Worm (Caenorhabditis elegans) whole organism, L2 larva: Measurements from ENCODE around the gene fipr-8.

Source experiments
- C34F6.9 ChIP-seq: fragments of 150-350 bp; optimal IDR thresholded peaks from 2 replicates; lab custom pipeline; 2014; ENCODE audit warnings: missing biosample characterization, missing genetic modification characterization
- F13H6.1 ChIP-seq: sonication (generic microtip); optimal IDR thresholded peaks from 2 replicates; lab custom pipeline; 2016; ENCODE audit warnings: missing genetic modification characterization, missing compliant biosample characterization
- Y55F3AM.14 ChIP-seq: fragments of 200-800 bp; sonication (Bioruptor generic); optimal IDR thresholded peaks from 2 replicates; lab custom pipeline; 2018; ENCODE audit warnings: mild to moderate bottlenecking, missing genetic modification characterization, missing compliant biosample characterization
- aly-2 ChIP-seq: fragments of 150-350 bp; optimal IDR thresholded peaks from 2 replicates; lab custom pipeline; 2014; ENCODE audit warnings: missing biosample characterization, missing genetic modification characterization
- ama-1 ChIP-seq: fragments of 150-350 bp; optimal IDR thresholded peaks from 2 replicates; lab custom pipeline; 2018; ENCODE audit warnings: inconsistent platforms
- blmp-1 ChIP-seq: sonication (generic microtip); optimal IDR thresholded peaks from 2 replicates; lab custom pipeline; 2017; ENCODE audit warnings: missing genetic modification characterization, mild to moderate bottlenecking, missing compliant biosample characterization, antibody characterized with exemption, moderate library complexity; ENCODE audit not compliant: insufficient read depth
- ceh-82 ChIP-seq: fragments of 150-350 bp; optimal IDR thresholded peaks from 2 replicates; lab custom pipeline; 2014; ENCODE audit warnings: missing biosample characterization, missing genetic modification characterization
- dmd-4 ChIP-seq: sonication (generic microtip); optimal IDR thresholded peaks from 2 replicates; lab custom pipeline; 2017; ENCODE audit warnings: missing biosample characterization, missing genetic modification characterization
- elt-3 ChIP-seq: sonication (generic microtip); optimal IDR thresholded peaks from 2 replicates; lab custom pipeline; 2017; ENCODE audit warnings: missing biosample characterization, missing genetic modification characterization
- fos-1 ChIP-seq: fragments of 150-350 bp; optimal IDR thresholded peaks from 2 replicates; lab custom pipeline; 2014; ENCODE audit warnings: missing biosample characterization, missing genetic modification characterization
- gmeb-1 ChIP-seq: fragments of 150-350 bp; optimal IDR thresholded peaks from 2 replicates; lab custom pipeline; 2014; ENCODE audit warnings: missing biosample characterization, missing genetic modification characterization
- lin-11 ChIP-seq: fragments of 150-350 bp; sonication (generic microtip); optimal IDR thresholded peaks from 2 replicates; lab custom pipeline; 2014; ENCODE audit warnings: missing biosample characterization, missing genetic modification characterization, inconsistent platforms, mixed read lengths
- lin-13 ChIP-seq: fragments of 150-350 bp; optimal IDR thresholded peaks from 2 replicates; lab custom pipeline; 2014; ENCODE audit warnings: missing biosample characterization, missing genetic modification reagents, missing genetic modification characterization
- lin-39 ChIP-seq: fragments of 150-350 bp; optimal IDR thresholded peaks from 2 replicates; lab custom pipeline; 2014; ENCODE audit warnings: missing biosample characterization, missing genetic modification reagents, missing genetic modification characterization
- lsy-2 ChIP-seq, 2 experiments: fragments of 150-350 bp in 1 of 2; sonication (generic microtip) in 1 of 2; optimal IDR thresholded peaks; 2 replicates each; lab custom pipeline; 2014 to 2017; ENCODE audit warnings: missing biosample characterization in 2 of 2, missing genetic modification characterization in 2 of 2
- mab-5 ChIP-seq: fragments of 150-350 bp; optimal IDR thresholded peaks from 2 replicates; lab custom pipeline; 2014; ENCODE audit warnings: missing biosample characterization, missing genetic modification characterization
- mbf-1 ChIP-seq: sonication (generic microtip); optimal IDR thresholded peaks from 2 replicates; lab custom pipeline; 2017; ENCODE audit warnings: missing biosample characterization, missing genetic modification characterization
- nhr-11 ChIP-seq: fragments of 150-350 bp; optimal IDR thresholded peaks from 2 replicates; lab custom pipeline; 2014; ENCODE audit warnings: missing biosample characterization, missing genetic modification characterization
- nhr-12 ChIP-seq: fragments of 150-350 bp; optimal IDR thresholded peaks from 2 replicates; lab custom pipeline; 2014; ENCODE audit warnings: missing biosample characterization, missing genetic modification characterization
- nhr-129 ChIP-seq: fragments of 150-350 bp; optimal IDR thresholded peaks from 2 replicates; lab custom pipeline; 2014; ENCODE audit warnings: missing biosample characterization, missing genetic modification characterization
- nhr-21 ChIP-seq: fragments of 150-350 bp; optimal IDR thresholded peaks from 2 replicates; lab custom pipeline; 2014; ENCODE audit warnings: missing biosample characterization, missing genetic modification characterization
- nhr-23 ChIP-seq: fragments of 150-350 bp; optimal IDR thresholded peaks from 2 replicates; lab custom pipeline; 2014; ENCODE audit warnings: missing biosample characterization, missing genetic modification reagents, missing genetic modification characterization
- nhr-237 ChIP-seq: fragments of 150-350 bp; optimal IDR thresholded peaks from 2 replicates; lab custom pipeline; 2014; ENCODE audit warnings: missing biosample characterization, missing genetic modification characterization
- nhr-25 ChIP-seq: fragments of 150-350 bp; sonication (generic microtip); optimal IDR thresholded peaks from 3 replicates; lab custom pipeline; 2014; ENCODE audit warnings: missing biosample characterization, missing genetic modification characterization
- nhr-6 ChIP-seq: fragments of 150-350 bp; optimal IDR thresholded peaks from 2 replicates; lab custom pipeline; 2014; ENCODE audit warnings: missing biosample characterization, missing genetic modification characterization
- nhr-77 ChIP-seq: fragments of 150-350 bp; optimal IDR thresholded peaks from 2 replicates; lab custom pipeline; 2014; ENCODE audit warnings: missing biosample characterization, missing genetic modification characterization
- peb-1 ChIP-seq: fragments of 150-350 bp; optimal IDR thresholded peaks from 2 replicates; lab custom pipeline; 2014; ENCODE audit warnings: missing biosample characterization, missing genetic modification characterization
- sem-4 ChIP-seq: fragments of 150-350 bp; optimal IDR thresholded peaks from 2 replicates; lab custom pipeline; 2014; ENCODE audit warnings: missing biosample characterization, missing genetic modification reagents, missing genetic modification characterization
- sma-3 ChIP-seq: sonication (generic microtip); optimal IDR thresholded peaks from 2 replicates; lab custom pipeline; 2016; ENCODE audit warnings: missing genetic modification reagents, missing genetic modification characterization, missing compliant biosample characterization
- sma-9 ChIP-seq, 2 experiments: fragments of 150-350 bp in 1 of 2; sonication (generic microtip) in 1 of 2; optimal IDR thresholded peaks; 2 replicates each; lab custom pipeline; 2014 to 2016; ENCODE audit warnings: missing genetic modification characterization in 2 of 2, mild to moderate bottlenecking in 1 of 2, missing biosample characterization in 1 of 2, missing compliant biosample characterization in 1 of 2, missing genetic modification reagents in 1 of 2, moderate library complexity in 1 of 2
- snpc-4 ChIP-seq: fragments of 150-350 bp; optimal IDR thresholded peaks from 2 replicates; lab custom pipeline; 2014; ENCODE audit warnings: missing biosample characterization, missing genetic modification characterization
- unc-39 ChIP-seq: fragments of 150-350 bp; optimal IDR thresholded peaks from 2 replicates; lab custom pipeline; 2014; ENCODE audit warnings: missing biosample characterization, missing genetic modification characterization
- unc-55 ChIP-seq: fragments of 150-350 bp; sonication (generic microtip); optimal IDR thresholded peaks from 3 replicates; lab custom pipeline; 2014; ENCODE audit warnings: missing biosample characterization, missing genetic modification reagents, missing genetic modification characterization
- unc-62 ChIP-seq: fragments of 150-350 bp; optimal IDR thresholded peaks from 2 replicates; lab custom pipeline; 2014; ENCODE audit warnings: missing biosample characterization, missing genetic modification reagents, missing genetic modification characterization
- zag-1 ChIP-seq: fragments of 150-350 bp; optimal IDR thresholded peaks from 2 replicates; lab custom pipeline; 2014; ENCODE audit warnings: missing biosample characterization, missing genetic modification characterization
- ztf-1 ChIP-seq: fragments of 200-800 bp; sonication (Bioruptor generic); conservative IDR thresholded peaks from 2 replicates; pipeline ENCODE4 v1.3.6; 2022; ENCODE audit warnings: missing genetic modification characterization, missing compliant biosample characterization
- ztf-11 ChIP-seq: sonication (generic microtip); optimal IDR thresholded peaks from 2 replicates; lab custom pipeline; 2017; ENCODE audit warnings: missing biosample characterization, missing genetic modification characterization

The fipr-8 gene

ce11 chrV:10260460-10260859 lies 20.7 kb upstream of the fipr-8 start, which contains the start of gene sri-18:
sri-18 (minus strand) TSS chrV:10260560.
- TF ChIP-seq ztf-11 (no peak), snpc-4 (tag; lab: Kevin White, UChicago) (no peak), gmeb-1 (tag; lab: Kevin White, UChicago) (no peak), nhr-129 (tag; lab: Kevin White, UChicago) (no peak), F13H6.1 (tag; lab: Kevin White, UChicago) (no peak), nhr-25 (tag; lab: Kevin White, UChicago) (no peak), lsy-2 (tag; optimal IDR thresholded peaks at IDR 0.05; lab: Kevin White, UChicago) (no peak), nhr-23 (no peak), mab-5 (tag; lab: Kevin White, UChicago) (no peak), nhr-77 (no peak), unc-39 (tag; lab: Kevin White, UChicago) (no peak), Y55F3AM.14 (GFP tag; lab: Kevin White, UChicago) (no peak), sma-9 (GFP tag; optimal IDR thresholded peaks at IDR 0.05; lab: Kevin White, UChicago) (no peak), sma-9 (tag; optimal IDR thresholded peaks at IDR 0.05; lab: Kevin White, UChicago) (no peak), nhr-11 (tag; lab: Kevin White, UChicago) (no peak), blmp-1 (tag; lab: Kevin White, UChicago) (no peak)

ce11 chrV:10256050-10256449 lies 16.3 kb upstream of the fipr-8 start, which contains the start of gene nhr-232:
nhr-232 (plus strand) TSS chrV:10256170.
- peak; percentile 80 for TF ChIP-seq fos-1 (tag; lab: Kevin White, UChicago)
- peak; percentile 5 for TF ChIP-seq F13H6.1 (tag; lab: Kevin White, UChicago)
- peak; percentile 55 for TF ChIP-seq sma-9 (GFP tag; optimal IDR thresholded peaks at IDR 0.05; lab: Kevin White, UChicago)
- TF ChIP-seq sma-9 (tag; optimal IDR thresholded peaks at IDR 0.05; lab: Kevin White, UChicago): no peak
- TF ChIP-seq ztf-11: no peak
- no peak for TF ChIP-seq ztf-1 (GFP tag; lab: Robert Waterston, UW)
- TF ChIP-seq, all 48 proteins: peak for 3

ce11 chrV:10255005-10255472 lies 15.3 kb upstream of the fipr-8 start, which contains the start of gene rop-1:
rop-1 (minus strand) TSS chrV:10255055.
- TF ChIP-seq nhr-129 (tag; lab: Kevin White, UChicago) (peak; percentile 88), blmp-1 (tag; lab: Kevin White, UChicago) (peak; percentile 53), F13H6.1 (tag; lab: Kevin White, UChicago) (no peak), gmeb-1 (tag; lab: Kevin White, UChicago) (peak; percentile 2), aly-2 (tag; lab: Kevin White, UChicago) (no peak), lsy-2 (tag; optimal IDR thresholded peaks at IDR 0.05; lab: Kevin White, UChicago) (peak in 1 of 2 experiments; percentile 15), lin-13 (GFP tag; lab: Kevin White, UChicago) (no peak), C34F6.9 (tag; lab: Kevin White, UChicago) (peak; percentile 60), unc-55 (GFP tag; lab: Kevin White, UChicago) (peak; percentile 75), ama-1 (lab: Kevin White, UChicago) (peak; percentile 19), fos-1 (tag; lab: Kevin White, UChicago) (peak; percentile 48)
- TF ChIP-seq, all 48 proteins: peak for 8

- TF ChIP-seq ceh-82 (tag; lab: Kevin White, UChicago): no peak
- no peak for TF ChIP-seq unc-62 (GFP tag; lab: Kevin White, UChicago)
- TF ChIP-seq sma-9 (GFP tag; optimal IDR thresholded peaks at IDR 0.05; lab: Kevin White, UChicago): no peak
- no peak for TF ChIP-seq sma-9 (tag; optimal IDR thresholded peaks at IDR 0.05; lab: Kevin White, UChicago)
- no peak for TF ChIP-seq ztf-1 (GFP tag; lab: Robert Waterston, UW)
- TF ChIP-seq nhr-77: no peak
- no peak for TF ChIP-seq unc-39 (tag; lab: Kevin White, UChicago)
- no peak for TF ChIP-seq nhr-11 (tag; lab: Kevin White, UChicago)
- no peak for TF ChIP-seq sma-3
- no peak for TF ChIP-seq zag-1
- TF ChIP-seq sem-4 (tag; lab: Kevin White, UChicago): no peak
- TF ChIP-seq nhr-237 (tag; lab: Kevin White, UChicago): no peak
- no peak for TF ChIP-seq fos-1 (tag; lab: Kevin White, UChicago)
- no peak for TF ChIP-seq dmd-4
- TF ChIP-seq lsy-2 (tag; optimal IDR thresholded peaks at IDR 0.05; lab: Kevin White, UChicago): no peak
- TF ChIP-seq nhr-129 (tag; lab: Kevin White, UChicago): no peak
These were observed 12.9 kb upstream of the fipr-8 start for ce11 chrV:10252682-10253081.

ce11 chrV:10249515-10249914 lies 9.8 kb upstream of the fipr-8 start:
- TF ChIP-seq mbf-1 (tag; lab: Kevin White, UChicago) (no peak), mab-5 (tag; lab: Kevin White, UChicago) (no peak), nhr-237 (tag; lab: Kevin White, UChicago) (no peak), gmeb-1 (tag; lab: Kevin White, UChicago) (no peak), zag-1 (no peak), nhr-21 (tag; lab: Kevin White, UChicago) (no peak), sem-4 (tag; lab: Kevin White, UChicago) (no peak), lin-11 (tag; lab: Kevin White, UChicago) (no peak), blmp-1 (tag; lab: Kevin White, UChicago) (no peak), sma-3 (no peak), lin-13 (GFP tag; lab: Kevin White, UChicago) (no peak), unc-39 (tag; lab: Kevin White, UChicago) (no peak), nhr-25 (tag; lab: Kevin White, UChicago) (no peak), lin-39 (tag; lab: Kevin White, UChicago) (no peak), nhr-6 (tag; lab: Kevin White, UChicago) (no peak), nhr-12 (no peak), fos-1 (tag; lab: Kevin White, UChicago) (no peak), peb-1 (tag; lab: Kevin White, UChicago) (no peak), elt-3 (tag; lab: Kevin White, UChicago) (no peak)
